Worm (Caenorhabditis elegans): Measurements from ENCODE around the gene F53H8.3.

F53H8.3 gene

ce11 chrX:910337-910736 lies 28.0 kb upstream of the F53H8.3 start (continued):
- TF ChIP-seq nhr-47 (tag; optimal IDR thresholded peaks at IDR 0.05) (peak; percentile 64), efl-1 (optimal IDR thresholded peaks at IDR 0.05) (no peak), efl-1 (GFP tag; optimal IDR thresholded peaks at IDR 0.05 in 1 of 2) (peak in 1 of 2 experiments; percentile 43), ceh-63 (GFP tag; optimal IDR thresholded peaks at IDR 0.05) (peak; percentile 49), F16B12.6 (tag; optimal IDR thresholded peaks at IDR 0.05) (no peak), lsy-2 (tag; optimal IDR thresholded peaks at IDR 0.05) (peak in 1 of 2 experiments; percentile 24), pqm-1 (tag; optimal IDR thresholded peaks at IDR 0.05) (no peak), unc-86 (tag; optimal IDR thresholded peaks at IDR 0.05) (peak; percentile 58)

ce11 chrX:912564-912963 lies 25.8 kb upstream of the F53H8.3 start:
- TF ChIP-seq elt-3 (tag; optimal IDR thresholded peaks at IDR 0.05) (no peak), nhr-47 (tag; optimal IDR thresholded peaks at IDR 0.05) (peak; percentile 21), fkh-8 (tag; optimal IDR thresholded peaks at IDR 0.05) (peak; percentile 65), lin-14 (GFP tag; optimal IDR thresholded peaks at IDR 0.05) (peak; percentile 43), nhr-71 (tag; optimal IDR thresholded peaks at IDR 0.05) (peak; percentile 31), nhr-85 (tag) (peak; percentile 18), nhr-76 (tag; optimal IDR thresholded peaks at IDR 0.05) (no peak), pax-3 (tag; optimal IDR thresholded peaks at IDR 0.05) (peak; percentile 1)

ce11 chrX:912990-913389 lies 25.4 kb upstream of the F53H8.3 start, which contains the start of gene F35H12.6:
TSS of gene F35H12.6 (plus strand) at chrX:913290.
- TF ChIP-seq swsn-7 (tag; optimal IDR thresholded peaks at IDR 0.05): no peak
- TF ChIP-seq mef-2 (tag; optimal IDR thresholded peaks at IDR 0.05): no peak
- TF ChIP-seq pqm-1 (tag; optimal IDR thresholded peaks at IDR 0.05): no peak

ce11 chrX:915510-915909 lies 22.8 kb upstream of the F53H8.3 start, which contains the start of gene sel-12:
TSS of gene sel-12 (plus strand) at chrX:915867.
- TF ChIP-seq egl-13 (tag; optimal IDR thresholded peaks at IDR 0.05) (no peak), skn-1 (tag; optimal IDR thresholded peaks at IDR 0.05) (peak; percentile 45), F16B12.6 (tag; optimal IDR thresholded peaks at IDR 0.05) (no peak), mab-9 (GFP tag; IDR thresholded peaks at IDR 0.05) (no peak), tbx-2 (tag; optimal IDR thresholded peaks at IDR 0.05) (no peak), efl-3 (GFP tag; optimal IDR thresholded peaks at IDR 0.05) (no peak), lin-14 (GFP tag; optimal IDR thresholded peaks at IDR 0.05) (peak; percentile 62), rnt-1 (tag; optimal IDR thresholded peaks at IDR 0.05) (peak; percentile 31), zip-4 (GFP tag; optimal IDR thresholded peaks at IDR 0.05) (no peak), jun-1 (tag; optimal IDR thresholded peaks at IDR 0.05) (no peak), sptf-1 (tag; optimal IDR thresholded peaks at IDR 0.05) (no peak), nhr-71 (tag; optimal IDR thresholded peaks at IDR 0.05) (peak; percentile 7), mdl-1 (tag; optimal IDR thresholded peaks at IDR 0.05) (no peak), nhr-47 (tag; optimal IDR thresholded peaks at IDR 0.05) (peak; percentile 10), alr-1 (tag; optimal IDR thresholded peaks at IDR 0.05; ENCODE audit: borderline replicate concordance) (no peak), hlh-4 (tag; optimal IDR thresholded peaks at IDR 0.05) (no peak), ceh-82 (tag; optimal IDR thresholded peaks at IDR 0.05) (peak in 1 of 3 experiments; percentile 50), nhr-28 (tag; optimal IDR thresholded peaks at IDR 0.05) (no peak), fkh-10 (GFP tag; optimal IDR thresholded peaks at IDR 0.05) (no peak), snu-23 (GFP tag; optimal IDR thresholded peaks at IDR 0.05) (peak; percentile 29), ceh-63 (GFP tag; optimal IDR thresholded peaks at IDR 0.05) (no peak), lin-35 (GFP tag; optimal IDR thresholded peaks at IDR 0.05) (peak in 1 of 2 experiments; percentile 7), mep-1 (tag; optimal IDR thresholded peaks at IDR 0.05) (peak; percentile 18), lsy-2 (tag; optimal IDR thresholded peaks at IDR 0.05) (peak in 1 of 2 experiments; percentile 26), lir-3 (tag; optimal IDR thresholded peaks at IDR 0.05; ENCODE audit: poor library complexity) (no peak), nhr-20 (tag; optimal IDR thresholded peaks at IDR 0.05) (peak; percentile 1), blmp-1 (tag; optimal IDR thresholded peaks at IDR 0.05) (peak; percentile 9)

All from whole organism, L1 larva.